Worm (Caenorhabditis elegans) whole organism, L2 larva: ENCODE measurements around the gene gakh-1.

ENCODE experiments used
- crh-2 ChIP-seq: sonication (generic microtip); optimal IDR thresholded peaks from 2 replicates; lab custom pipeline; 2017; ENCODE audit warnings: missing biosample characterization, missing genetic modification characterization
- elt-3 ChIP-seq: sonication (generic microtip); optimal IDR thresholded peaks from 2 replicates; lab custom pipeline; 2017; ENCODE audit warnings: missing biosample characterization, missing genetic modification characterization
- nhr-12 ChIP-seq: fragments of 150-350 bp; optimal IDR thresholded peaks from 2 replicates; lab custom pipeline; 2014; ENCODE audit warnings: missing biosample characterization, missing genetic modification characterization
- nhr-77 ChIP-seq: fragments of 150-350 bp; optimal IDR thresholded peaks from 2 replicates; lab custom pipeline; 2014; ENCODE audit warnings: missing biosample characterization, missing genetic modification characterization
- zag-1 ChIP-seq: fragments of 150-350 bp; optimal IDR thresholded peaks from 2 replicates; lab custom pipeline; 2014; ENCODE audit warnings: missing biosample characterization, missing genetic modification characterization

DNA sequence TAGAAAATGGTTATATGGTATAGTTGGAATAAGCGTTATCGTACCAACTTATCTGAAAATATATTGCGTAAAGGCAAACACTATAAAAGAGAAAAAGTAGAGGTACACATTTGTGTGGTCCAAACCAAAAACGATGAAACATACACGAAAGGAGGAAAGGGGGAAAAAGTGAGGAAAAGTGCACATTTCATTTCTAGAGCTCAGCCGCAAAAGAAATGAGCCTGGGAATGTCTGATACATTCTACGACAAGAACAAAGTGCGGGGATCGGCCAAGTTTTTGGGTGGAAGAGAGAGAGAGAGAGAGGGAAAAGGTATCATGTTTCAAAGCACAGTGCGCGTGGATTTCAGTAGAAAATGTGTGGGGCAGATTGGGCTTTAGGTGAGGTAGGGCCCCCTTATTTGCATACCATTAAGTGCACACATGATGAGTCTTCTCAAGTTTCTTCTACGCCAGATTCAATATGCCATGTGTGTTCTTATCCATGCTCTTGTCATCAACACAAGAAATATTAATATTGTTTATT is 48.5 kb upstream of the gakh-1 start, which contains the start of gene rgs-6:
- no peak for TF ChIP-seq elt-3 (tag; lab: Kevin White, UChicago)
- TF ChIP-seq nhr-12, result no peak
- TF ChIP-seq crh-2, result no peak
- no peak for TF ChIP-seq zag-1 (tag; lab: Kevin White, UChicago)
- no peak for TF ChIP-seq nhr-77 (tag; lab: Kevin White, UChicago)
